Worm (Caenorhabditis elegans) whole organism, L4 larva: ENCODE results near the gene F08F1.9.
A peak's percentile ranks its signal among the peaks of the same experiment; 100 is the strongest.

Source experiments
- D1046.2 ChIP-seq: fragments of 200-800 bp; sonication (Bioruptor generic); IDR thresholded peaks from 2 replicates; pipeline ENCODE4 v1.3.6; 2022; ENCODE audit warnings: missing genetic modification characterization, missing compliant biosample characterization
- F10B5.3 ChIP-seq: sonication (generic microtip); optimal IDR thresholded peaks from 2 replicates; lab custom pipeline; 2016; ENCODE audit warnings: mild to moderate bottlenecking, missing genetic modification characterization, missing compliant biosample characterization
- F26F4.8 ChIP-seq: fragments of 200-800 bp; sonication (Bioruptor generic); conservative IDR thresholded peaks from 2 replicates; pipeline ENCODE4 v1.3.6; 2022; ENCODE audit warnings: missing genetic modification characterization, missing compliant biosample characterization
- F37D6.2 ChIP-seq: sonication (generic microtip); optimal IDR thresholded peaks from 2 replicates; lab custom pipeline; 2016; ENCODE audit warnings: mild to moderate bottlenecking, missing genetic modification characterization, missing compliant biosample characterization
- T26A8.4 ChIP-seq: fragments of 200-800 bp; sonication (Bioruptor generic); IDR thresholded peaks from 2 replicates; pipeline ENCODE4 v1.3.6; 2022; ENCODE audit warnings: missing genetic modification characterization, missing compliant biosample characterization
- Y105C5A.15 ChIP-seq: fragments of 200-800 bp; sonication (Bioruptor generic); IDR thresholded peaks from 2 replicates; pipeline ENCODE4 v1.3.6; 2022; ENCODE audit warnings: missing genetic modification characterization, missing compliant biosample characterization
- Y75B8A.6 ChIP-seq: fragments of 200-800 bp; sonication (Bioruptor generic); IDR thresholded peaks from 2 replicates; pipeline ENCODE4 v1.3.6; 2022; ENCODE audit warnings: missing genetic modification reagents, missing genetic modification characterization, missing compliant biosample characterization
- ZK546.5 ChIP-seq, 2 experiments: sonication (generic microtip); optimal IDR thresholded peaks; 2 replicates each; lab custom pipeline; 2017; ENCODE audit warnings: missing biosample characterization in 2 of 2, missing genetic modification characterization in 2 of 2
- aly-2 ChIP-seq: sonication (generic microtip); optimal IDR thresholded peaks from 2 replicates; lab custom pipeline; 2018; ENCODE audit warnings: missing biosample characterization, missing genetic modification characterization
- arid-1 ChIP-seq: fragments of 200-800 bp; sonication (Bioruptor generic); conservative IDR thresholded peaks from 2 replicates; pipeline ENCODE4 v1.3.6; 2022; ENCODE audit warnings: missing genetic modification reagents, missing genetic modification characterization, missing compliant biosample characterization
- attf-4 ChIP-seq: sonication (generic microtip); optimal IDR thresholded peaks from 3 replicates; lab custom pipeline; 2017; ENCODE audit warnings: missing biosample characterization, missing genetic modification characterization
- ceh-20 ChIP-seq: fragments of 200-800 bp; sonication (Bioruptor generic); IDR thresholded peaks from 2 replicates; pipeline ENCODE4 v1.3.6; 2022; ENCODE audit warnings: missing genetic modification reagents, missing genetic modification characterization, missing compliant biosample characterization
- ceh-62 ChIP-seq: sonication (generic microtip); optimal IDR thresholded peaks from 2 replicates; lab custom pipeline; 2017; ENCODE audit warnings: missing biosample characterization, missing genetic modification characterization
- ceh-82 ChIP-seq: sonication (generic microtip); optimal IDR thresholded peaks from 2 replicates; lab custom pipeline; 2017; ENCODE audit warnings: missing biosample characterization, missing genetic modification characterization
- ces-1 ChIP-seq: fragments of 150-350 bp; sonication (generic microtip); optimal IDR thresholded peaks from 4 replicates; lab custom pipeline; 2014; ENCODE audit warnings: missing biosample characterization, missing genetic modification reagents, missing genetic modification characterization
- cey-2 ChIP-seq: sonication (generic microtip); optimal IDR thresholded peaks from 3 replicates; lab custom pipeline; 2017; ENCODE audit warnings: missing genetic modification characterization, mild to moderate bottlenecking, missing compliant biosample characterization, antibody characterized with exemption, borderline replicate concordance; ENCODE audit not compliant: insufficient read depth
- daf-16 ChIP-seq, 3 experiments: sonication (generic microtip); optimal IDR thresholded peaks; 2 replicates each; lab custom pipeline; 2016 to 2017; ENCODE audit warnings: missing genetic modification characterization in 3 of 3, missing genetic modification reagents in 3 of 3, mild to moderate bottlenecking in 2 of 3, missing compliant biosample characterization in 2 of 3, missing biosample characterization in 1 of 3, moderate library complexity in 1 of 3
- dmd-6 ChIP-seq: fragments of 200-800 bp; sonication (Bioruptor generic); IDR thresholded peaks from 2 replicates; pipeline ENCODE4 v1.3.6; 2022; ENCODE audit warnings: missing genetic modification reagents, missing genetic modification characterization, missing compliant biosample characterization
- dmd-8 ChIP-seq: fragments of 200-800 bp; sonication (Bioruptor generic); IDR thresholded peaks from 2 replicates; pipeline ENCODE4 v1.3.6; 2022; ENCODE audit warnings: missing genetic modification characterization, missing compliant biosample characterization
- dmd-9 ChIP-seq: fragments of 200-800 bp; sonication (Bioruptor generic); IDR thresholded peaks from 2 replicates; pipeline ENCODE4 v1.3.6; 2022; ENCODE audit warnings: missing genetic modification reagents, missing genetic modification characterization, missing compliant biosample characterization
- duxl-1 ChIP-seq: sonication (generic microtip); optimal IDR thresholded peaks from 2 replicates; lab custom pipeline; 2016; ENCODE audit warnings: mild to moderate bottlenecking, missing genetic modification characterization, moderate library complexity, missing compliant biosample characterization; ENCODE audit not compliant: poor library complexity
- dve-1 ChIP-seq: sonication (generic microtip); optimal IDR thresholded peaks from 2 replicates; lab custom pipeline; 2017; ENCODE audit warnings: antibody characterized with exemption, mild to moderate bottlenecking, missing genetic modification characterization, missing compliant biosample characterization; ENCODE audit not compliant: insufficient read depth
- egl-43 ChIP-seq: fragments of 200-800 bp; sonication (Bioruptor generic); IDR thresholded peaks from 2 replicates; pipeline ENCODE4 v1.3.6; 2022; ENCODE audit warnings: missing genetic modification reagents, missing genetic modification characterization, missing compliant biosample characterization
- fos-1 ChIP-seq: fragments of 150-350 bp; optimal IDR thresholded peaks from 2 replicates; lab custom pipeline; 2014; ENCODE audit warnings: missing biosample characterization, missing genetic modification characterization
- hmg-1.1 ChIP-seq: fragments of 200-800 bp; sonication (Bioruptor generic); IDR thresholded peaks from 2 replicates; pipeline ENCODE4 v1.3.6; 2022; ENCODE audit warnings: missing genetic modification reagents, missing genetic modification characterization, missing compliant biosample characterization
- jun-1 ChIP-seq: fragments of 150-350 bp; optimal IDR thresholded peaks from 2 replicates; lab custom pipeline; 2014; ENCODE audit warnings: missing biosample characterization, missing genetic modification reagents, missing genetic modification characterization
- lim-7 ChIP-seq: fragments of 200-800 bp; sonication (Bioruptor generic); IDR thresholded peaks from 2 replicates; pipeline ENCODE4 v1.3.6; 2022; ENCODE audit warnings: missing genetic modification characterization, missing compliant biosample characterization
- lin-13 ChIP-seq: fragments of 150-350 bp; optimal IDR thresholded peaks from 2 replicates; lab custom pipeline; 2014; ENCODE audit warnings: missing biosample characterization, missing genetic modification reagents, missing genetic modification characterization
- lin-15B ChIP-seq: fragments of 150-350 bp; sonication (generic microtip); optimal IDR thresholded peaks from 3 replicates; lab custom pipeline; 2014; ENCODE audit warnings: missing biosample characterization, missing genetic modification characterization
- lin-38 ChIP-seq: fragments of 200-800 bp; sonication (Bioruptor generic); IDR thresholded peaks from 2 replicates; pipeline ENCODE4 v1.3.6; 2022; ENCODE audit warnings: missing genetic modification reagents, missing genetic modification characterization, missing compliant biosample characterization
- lsy-2 ChIP-seq, 2 experiments: fragments of 150-350 bp in 1 of 2; sonication (generic microtip) in 1 of 2; optimal IDR thresholded peaks; 2 replicates each; lab custom pipeline; 2014 to 2017; ENCODE audit warnings: missing biosample characterization in 2 of 2, missing genetic modification characterization in 2 of 2
- madf-5 ChIP-seq, 2 experiments: fragments of 200-800 bp; sonication (Bioruptor generic); IDR thresholded peaks; 2 replicates each; pipeline ENCODE4 v1.3.6; 2022; ENCODE audit warnings: missing compliant biosample characterization in 2 of 2, missing genetic modification characterization in 2 of 2
- mdl-1 ChIP-seq, 2 experiments: fragments of 150-350 bp in 1 of 2; sonication (generic microtip) in 1 of 2; optimal IDR thresholded peaks; 2 replicates each; lab custom pipeline; 2014 to 2017; ENCODE audit warnings: missing biosample characterization in 2 of 2, missing genetic modification characterization in 2 of 2
- mep-1 ChIP-seq: fragments of 150-350 bp; sonication (generic microtip); optimal IDR thresholded peaks from 3 replicates; lab custom pipeline; 2014; ENCODE audit warnings: missing biosample characterization, missing genetic modification characterization
- mes-2 ChIP-seq: sonication (generic microtip); optimal IDR thresholded peaks from 2 replicates; lab custom pipeline; 2016; ENCODE audit warnings: missing genotype, mild to moderate bottlenecking, missing genetic modification characterization, missing compliant biosample characterization; ENCODE audit not compliant: poor library complexity, severe bottlenecking
- nhr-102 ChIP-seq: sonication (generic microtip); optimal IDR thresholded peaks from 2 replicates; lab custom pipeline; 2016; ENCODE audit warnings: mild to moderate bottlenecking, missing genetic modification characterization, moderate library complexity, missing compliant biosample characterization
- nhr-11 ChIP-seq: fragments of 150-350 bp; optimal IDR thresholded peaks from 2 replicates; lab custom pipeline; 2014; ENCODE audit warnings: missing biosample characterization, missing genetic modification characterization
- nhr-111 ChIP-seq: fragments of 200-800 bp; sonication (Bioruptor generic); optimal IDR thresholded peaks from 2 replicates; lab custom pipeline; 2018; ENCODE audit warnings: mild to moderate bottlenecking, missing genetic modification characterization, missing compliant biosample characterization
- nhr-237 ChIP-seq: sonication (generic microtip); optimal IDR thresholded peaks from 2 replicates; lab custom pipeline; 2017; ENCODE audit warnings: missing biosample characterization, missing genetic modification characterization
- nhr-28 ChIP-seq: fragments of 150-350 bp; optimal IDR thresholded peaks from 2 replicates; lab custom pipeline; 2014; ENCODE audit warnings: missing biosample characterization, missing genetic modification characterization
- nhr-6 ChIP-seq: fragments of 150-350 bp; optimal IDR thresholded peaks from 2 replicates; lab custom pipeline; 2014; ENCODE audit warnings: missing biosample characterization, missing genetic modification characterization
- nhr-77 ChIP-seq: fragments of 150-350 bp; optimal IDR thresholded peaks from 2 replicates; lab custom pipeline; 2014; ENCODE audit warnings: missing biosample characterization, missing genetic modification characterization
- php-3 ChIP-seq: fragments of 200-800 bp; sonication (Bioruptor generic); IDR thresholded peaks from 2 replicates; pipeline ENCODE4 v1.3.6; 2022; ENCODE audit warnings: missing genetic modification reagents, missing genetic modification characterization, missing compliant biosample characterization
- pqm-1 ChIP-seq: sonication (generic microtip); optimal IDR thresholded peaks from 2 replicates; lab custom pipeline; 2017; ENCODE audit warnings: missing biosample characterization, missing genetic modification characterization
- sdz-12 ChIP-seq: fragments of 200-800 bp; sonication (Bioruptor generic); optimal IDR thresholded peaks from 2 replicates; lab custom pipeline; 2018; ENCODE audit warnings: mild to moderate bottlenecking, missing genetic modification characterization, missing compliant biosample characterization
- set-16 ChIP-seq: fragments of 200-800 bp; sonication (Bioruptor generic); IDR thresholded peaks from 2 replicates; pipeline ENCODE4 v1.3.6; 2022; ENCODE audit warnings: missing genetic modification reagents, missing genetic modification characterization, missing compliant biosample characterization
- snpc-4 ChIP-seq: fragments of 150-350 bp; optimal IDR thresholded peaks from 2 replicates; lab custom pipeline; 2014; ENCODE audit warnings: missing biosample characterization, missing genetic modification characterization
- tra-1 ChIP-seq: fragments of 200-800 bp; sonication (Bioruptor generic); IDR thresholded peaks from 2 replicates; pipeline ENCODE4 v1.3.6; 2022; ENCODE audit warnings: missing genetic modification reagents, missing genetic modification characterization, missing compliant biosample characterization
- unc-130 ChIP-seq: sonication (generic microtip); optimal IDR thresholded peaks from 2 replicates; lab custom pipeline; 2016; ENCODE audit warnings: missing genetic modification reagents, missing genetic modification characterization, missing compliant biosample characterization
- vab-7 ChIP-seq: fragments of 200-800 bp; sonication (Bioruptor generic); IDR thresholded peaks from 2 replicates; pipeline ENCODE4 v1.3.6; 2022; ENCODE audit warnings: missing genetic modification reagents, missing genetic modification characterization, missing compliant biosample characterization
- zag-1 ChIP-seq: fragments of 150-350 bp; optimal IDR thresholded peaks from 2 replicates; lab custom pipeline; 2014; ENCODE audit warnings: missing biosample characterization, missing genetic modification characterization
- ztf-11 ChIP-seq: fragments of 150-350 bp; optimal IDR thresholded peaks from 2 replicates; lab custom pipeline; 2014; ENCODE audit warnings: missing biosample characterization, missing genetic modification characterization

The F08F1.9 gene

DNA sequence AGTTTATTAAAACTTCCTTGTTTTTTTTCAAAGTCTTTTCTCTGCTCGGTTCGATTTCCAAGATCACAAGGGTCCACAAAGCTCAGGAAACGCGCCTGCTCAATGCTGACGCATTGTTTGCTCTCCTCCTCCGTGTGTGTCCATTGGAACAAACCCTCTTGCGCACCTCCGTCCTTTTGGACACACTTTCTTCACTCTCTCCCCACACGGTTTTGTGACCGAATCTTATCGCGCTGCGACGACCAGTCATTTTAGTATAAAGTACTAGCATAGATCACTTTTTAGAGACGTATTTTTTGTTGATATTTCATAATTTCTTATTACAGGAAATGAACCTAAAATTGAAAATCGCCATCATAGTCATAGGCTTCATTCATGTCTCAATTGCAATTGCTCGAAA lies 42.4 kb downstream of the F08F1.9 start (continued):
- TF ChIP-seq fos-1 (tag; lab: Kevin White, UChicago): no peak
- no peak for TF ChIP-seq dmd-8 (GFP tag; lab: Robert Waterston, UW)
- TF ChIP-seq dmd-6 (GFP tag; lab: Robert Waterston, UW): peak; percentile 88
- no peak for TF ChIP-seq F26F4.8 (GFP tag; lab: Robert Waterston, UW)
- TF ChIP-seq set-16 (GFP tag; lab: Robert Waterston, UW): no peak
- TF ChIP-seq mes-2 (tag; lab: Kevin White, UChicago): no peak
- no peak for TF ChIP-seq ceh-62 (tag; lab: Kevin White, UChicago)
- TF ChIP-seq jun-1 (tag; lab: Kevin White, UChicago): no peak
- peak in 1 of 2 experiments; percentile 57 for TF ChIP-seq mdl-1 (tag; optimal IDR thresholded peaks at IDR 0.05; lab: Kevin White, UChicago)
- TF ChIP-seq F37D6.2: peak; percentile 73
- TF ChIP-seq tra-1 (GFP tag; lab: Robert Waterston, UW): no peak; the same call in 1 of the 2 replicates
- no peak for TF ChIP-seq ZK546.5 (tag; optimal IDR thresholded peaks at IDR 0.05; lab: Kevin White, UChicago)
- TF ChIP-seq ztf-11 (tag; lab: Kevin White, UChicago): no peak
- no peak for TF ChIP-seq ces-1 (GFP tag; lab: Kevin White, UChicago)
- peak; percentile 83 for TF ChIP-seq nhr-6 (tag; lab: Kevin White, UChicago)
- TF ChIP-seq lin-15B (tag; lab: Kevin White, UChicago): no peak
- peak; percentile 91 for TF ChIP-seq dve-1
- no peak for TF ChIP-seq dmd-9
- TF ChIP-seq unc-130: no peak
- TF ChIP-seq T26A8.4 (GFP tag; lab: Robert Waterston, UW): no peak
- peak; percentile 90 for TF ChIP-seq mep-1 (tag; lab: Kevin White, UChicago)
- TF ChIP-seq arid-1 (GFP tag; lab: Robert Waterston, UW): no peak
- no peak for TF ChIP-seq sdz-12
- TF ChIP-seq lin-38 (GFP tag; lab: Robert Waterston, UW): no peak
- no peak for TF ChIP-seq nhr-237 (tag; lab: Kevin White, UChicago)
- TF ChIP-seq madf-5 (GFP tag; IDR thresholded peaks at IDR 0.05; lab: Robert Waterston, UW): no peak
- no peak for TF ChIP-seq nhr-111 (GFP tag; lab: Kevin White, UChicago)
- TF ChIP-seq zag-1: no peak
- peak; percentile 41 for TF ChIP-seq pqm-1 (tag; lab: Kevin White, UChicago)
- no peak for TF ChIP-seq nhr-102
- no peak for TF ChIP-seq duxl-1
- no peak for TF ChIP-seq F10B5.3
- 0 out of 2 replicates have a peak, but pooled peaks have one; percentile 41 for TF ChIP-seq php-3 (GFP tag; lab: Robert Waterston, UW)
- TF ChIP-seq lsy-2 (tag; optimal IDR thresholded peaks at IDR 0.05; lab: Kevin White, UChicago): peak; percentile 36 to 86
- no peak for TF ChIP-seq snpc-4 (tag; lab: Kevin White, UChicago)
- TF ChIP-seq attf-4 (tag; lab: Kevin White, UChicago): no peak
- TF ChIP-seq ceh-82 (tag; lab: Kevin White, UChicago): no peak
- TF ChIP-seq Y105C5A.15 (GFP tag; lab: Robert Waterston, UW): no peak
- TF ChIP-seq nhr-11 (tag; lab: Kevin White, UChicago): peak; percentile 70
- peak; percentile 73 for TF ChIP-seq nhr-77
- no peak for TF ChIP-seq Y75B8A.6 (GFP tag; lab: Robert Waterston, UW)
- TF ChIP-seq lin-13 (GFP tag; lab: Kevin White, UChicago): peak; percentile 50
- peak; percentile 84 for TF ChIP-seq nhr-28 (tag; lab: Kevin White, UChicago)
- no peak for TF ChIP-seq cey-2 (tag; lab: Kevin White, UChicago)
- TF ChIP-seq aly-2 (tag; lab: Kevin White, UChicago): no peak
- TF ChIP-seq hmg-1.1 (GFP tag; lab: Robert Waterston, UW): peak; percentile 80
- TF ChIP-seq D1046.2 (GFP tag; lab: Robert Waterston, UW): no peak
- no peak for TF ChIP-seq lim-7 (GFP tag; lab: Robert Waterston, UW)
- no peak for TF ChIP-seq egl-43
- no peak for TF ChIP-seq vab-7 (GFP tag; lab: Robert Waterston, UW)
- peak; percentile 58; the same call in 1 of the 2 replicates for TF ChIP-seq ceh-20 (GFP tag; lab: Robert Waterston, UW)
- TF ChIP-seq daf-16 (GFP tag; optimal IDR thresholded peaks at IDR 0.05; lab: Kevin White, UChicago): peak in 1 of 2 experiments; percentile 23
- peak; percentile 72 for TF ChIP-seq daf-16 (tag; optimal IDR thresholded peaks at IDR 0.05; lab: Kevin White, UChicago)
